Worm (Caenorhabditis elegans) whole organism, young adult: Measurements from ENCODE around the gene T28A11.2.

Experiments
- B0019.2 ChIP-seq: fragments of 200-800 bp; sonication (Bioruptor generic); conservative IDR thresholded peaks from 2 replicates; pipeline ENCODE4 v1.3.6; 2022; ENCODE audit warnings: missing genetic modification reagents, missing genetic modification characterization, missing compliant biosample characterization
- D2030.7 ChIP-seq: fragments of 200-800 bp; sonication (Bioruptor generic); IDR thresholded peaks from 2 replicates; pipeline ENCODE4 v1.3.6; 2022; ENCODE audit warnings: missing genetic modification reagents, missing genetic modification characterization, missing compliant biosample characterization
- F22D6.2 ChIP-seq: sonication (generic microtip); optimal IDR thresholded peaks from 2 replicates; lab custom pipeline; 2016; ENCODE audit warnings: mild to moderate bottlenecking, missing genetic modification characterization, missing compliant biosample characterization
- F33H1.4 ChIP-seq: fragments of 200-800 bp; sonication (Bioruptor generic); IDR thresholded peaks from 2 replicates; pipeline ENCODE4 v1.3.6; 2022; ENCODE audit warnings: missing genetic modification reagents, missing genetic modification characterization, missing compliant biosample characterization
- F39B2.1 ChIP-seq: fragments of 200-800 bp; sonication (Bioruptor generic); IDR thresholded peaks from 2 replicates; pipeline ENCODE4 v1.3.6; 2022; ENCODE audit warnings: missing genetic modification reagents, missing genetic modification characterization, missing compliant biosample characterization
- F49E8.2 ChIP-seq: sonication (generic microtip); optimal IDR thresholded peaks from 3 replicates; lab custom pipeline; 2017; ENCODE audit warnings: missing genetic modification characterization, mild to moderate bottlenecking, missing compliant biosample characterization, antibody characterized with exemption, moderate library complexity; ENCODE audit not compliant: insufficient read depth
- F57A8.1 ChIP-seq: fragments of 200-800 bp; sonication (Bioruptor generic); optimal IDR thresholded peaks from 2 replicates; lab custom pipeline; 2018; ENCODE audit warnings: mild to moderate bottlenecking, missing genetic modification characterization, moderate library complexity, missing compliant biosample characterization
- F57C9.4 ChIP-seq: sonication (generic microtip); optimal IDR thresholded peaks from 2 replicates; lab custom pipeline; 2017; ENCODE audit warnings: mild to moderate bottlenecking, missing genetic modification characterization, missing compliant biosample characterization
- K11D2.4 ChIP-seq: fragments of 200-800 bp; sonication (Bioruptor generic); IDR thresholded peaks from 2 replicates; pipeline ENCODE4 v1.3.6; 2022; ENCODE audit warnings: missing genetic modification reagents, missing genetic modification characterization, missing compliant biosample characterization
- Y53F4B.3 ChIP-seq: fragments of 200-800 bp; sonication (Bioruptor generic); IDR thresholded peaks from 2 replicates; pipeline ENCODE4 v1.3.6; 2022; ENCODE audit warnings: missing genetic modification reagents, missing genetic modification characterization, missing compliant biosample characterization
- Y79H2A.3 ChIP-seq: fragments of 200-800 bp; sonication (Bioruptor generic); conservative IDR thresholded peaks from 2 replicates; pipeline ENCODE4 v1.3.6; 2022; ENCODE audit warnings: missing genetic modification reagents, missing genetic modification characterization, missing compliant biosample characterization
- ZK185.1 ChIP-seq: sonication (generic microtip); optimal IDR thresholded peaks from 2 replicates; lab custom pipeline; 2016; ENCODE audit warnings: mild to moderate bottlenecking, missing genetic modification characterization, missing compliant biosample characterization; ENCODE audit not compliant: poor library complexity, severe bottlenecking
- attf-6 ChIP-seq: fragments of 200-800 bp; sonication (Bioruptor generic); IDR thresholded peaks from 2 replicates; pipeline ENCODE4 v1.3.6; 2022; ENCODE audit warnings: missing genetic modification reagents, missing genetic modification characterization, missing compliant biosample characterization
- ceh-100 ChIP-seq: fragments of 200-800 bp; sonication (Bioruptor generic); IDR thresholded peaks from 2 replicates; pipeline ENCODE4 v1.3.6; 2022; ENCODE audit warnings: missing genetic modification reagents, missing genetic modification characterization, missing compliant biosample characterization
- ceh-27 ChIP-seq: fragments of 200-800 bp; sonication (Bioruptor generic); optimal IDR thresholded peaks from 2 replicates; lab custom pipeline; 2018; ENCODE audit warnings: mild to moderate bottlenecking, missing genetic modification characterization, moderate library complexity, missing compliant biosample characterization
- ceh-58 ChIP-seq: fragments of 200-800 bp; sonication (Bioruptor generic); IDR thresholded peaks from 2 replicates; pipeline ENCODE4 v1.3.6; 2022; ENCODE audit warnings: missing genetic modification characterization, missing compliant biosample characterization
- chd-7 ChIP-seq: sonication (generic microtip); optimal IDR thresholded peaks from 2 replicates; lab custom pipeline; 2016; ENCODE audit warnings: mild to moderate bottlenecking, missing genetic modification characterization, moderate library complexity, missing compliant biosample characterization
- dpff-1 ChIP-seq: sonication (generic microtip); optimal IDR thresholded peaks from 2 replicates; lab custom pipeline; 2017; ENCODE audit warnings: mild to moderate bottlenecking, missing genetic modification characterization, missing compliant biosample characterization
- ekl-4 ChIP-seq: fragments of 200-800 bp; sonication (Bioruptor generic); IDR thresholded peaks from 2 replicates; pipeline ENCODE4 v1.3.6; 2022; ENCODE audit warnings: missing genetic modification reagents, missing genetic modification characterization, missing compliant biosample characterization
- ets-4 ChIP-seq: fragments of 200-800 bp; sonication (Bioruptor generic); optimal IDR thresholded peaks from 2 replicates; lab custom pipeline; 2018; ENCODE audit warnings: mild to moderate bottlenecking, missing genetic modification characterization, missing compliant biosample characterization
- fkh-3 ChIP-seq: sonication (generic microtip); optimal IDR thresholded peaks from 2 replicates; lab custom pipeline; 2016; ENCODE audit warnings: mild to moderate bottlenecking, missing genetic modification characterization, missing compliant biosample characterization
- hlh-12 ChIP-seq: sonication (generic microtip); optimal IDR thresholded peaks from 2 replicates; lab custom pipeline; 2016; ENCODE audit warnings: missing genetic modification characterization, missing compliant biosample characterization
- hmg-20 ChIP-seq: fragments of 200-800 bp; sonication (Bioruptor generic); IDR thresholded peaks from 2 replicates; pipeline ENCODE4 v1.3.6; 2022; ENCODE audit warnings: missing genetic modification reagents, missing genetic modification characterization, missing compliant biosample characterization
- hsf-1 ChIP-seq: fragments of 200-800 bp; sonication (Bioruptor generic); IDR thresholded peaks from 2 replicates; pipeline ENCODE4 v1.3.6; 2022; ENCODE audit warnings: missing genetic modification reagents, missing genetic modification characterization, missing compliant biosample characterization
- lag-1 ChIP-seq: fragments of 200-800 bp; sonication (Bioruptor generic); IDR thresholded peaks from 2 replicates; pipeline ENCODE4 v1.3.6; 2022; ENCODE audit warnings: missing genetic modification reagents, missing genetic modification characterization, missing compliant biosample characterization
- lsl-1 ChIP-seq: fragments of 200-800 bp; sonication (Bioruptor generic); optimal IDR thresholded peaks from 2 replicates; lab custom pipeline; 2018; ENCODE audit warnings: mild to moderate bottlenecking, missing genetic modification characterization, moderate library complexity, missing compliant biosample characterization
- madf-3 ChIP-seq: fragments of 200-800 bp; sonication (Bioruptor generic); IDR thresholded peaks from 2 replicates; pipeline ENCODE4 v1.3.6; 2022; ENCODE audit warnings: missing genetic modification reagents, missing genetic modification characterization, missing compliant biosample characterization
- madf-8 ChIP-seq: fragments of 200-800 bp; sonication (Bioruptor generic); conservative IDR thresholded peaks from 2 replicates; pipeline ENCODE4 v1.3.6; 2022; ENCODE audit warnings: missing genetic modification reagents, missing genetic modification characterization, missing compliant biosample characterization
- mcd-1 ChIP-seq: fragments of 200-800 bp; sonication (Bioruptor generic); IDR thresholded peaks from 2 replicates; pipeline ENCODE4 v1.3.6; 2022; ENCODE audit warnings: missing genetic modification reagents, missing genetic modification characterization, missing compliant biosample characterization
- nfyb-1 ChIP-seq: fragments of 200-800 bp; sonication (Bioruptor generic); IDR thresholded peaks from 2 replicates; pipeline ENCODE4 v1.3.6; 2022; ENCODE audit warnings: missing genetic modification reagents, missing genetic modification characterization, missing compliant biosample characterization
- nhr-27 ChIP-seq: fragments of 200-800 bp; sonication (Bioruptor generic); optimal IDR thresholded peaks from 2 replicates; lab custom pipeline; 2018; ENCODE audit warnings: mild to moderate bottlenecking, missing genetic modification characterization, moderate library complexity, missing compliant biosample characterization
- nhr-80 ChIP-seq: sonication (generic microtip); optimal IDR thresholded peaks from 2 replicates; lab custom pipeline; 2016; ENCODE audit warnings: missing genetic modification characterization, missing compliant biosample characterization
- pbrm-1 ChIP-seq: fragments of 200-800 bp; sonication (Bioruptor generic); IDR thresholded peaks from 2 replicates; pipeline ENCODE4 v1.3.6; 2022; ENCODE audit warnings: missing genetic modification reagents, missing genetic modification characterization, missing compliant biosample characterization
- rcor-1 ChIP-seq: fragments of 200-800 bp; sonication (Bioruptor generic); IDR thresholded peaks from 2 replicates; pipeline ENCODE4 v1.3.6; 2022; ENCODE audit warnings: missing genetic modification reagents, missing genetic modification characterization, missing compliant biosample characterization
- somi-1 ChIP-seq: fragments of 200-800 bp; sonication (Bioruptor generic); optimal IDR thresholded peaks from 2 replicates; lab custom pipeline; 2018; ENCODE audit warnings: mild to moderate bottlenecking, missing genetic modification characterization, missing compliant biosample characterization
- tbp1 ChIP-seq: fragments of 200-800 bp; sonication (Bioruptor generic); optimal IDR thresholded peaks from 2 replicates; lab custom pipeline; 2018; ENCODE audit warnings: mild to moderate bottlenecking, missing genetic modification characterization, missing compliant biosample characterization
- tbx-9 ChIP-seq: sonication (generic microtip); optimal IDR thresholded peaks from 2 replicates; lab custom pipeline; 2016; ENCODE audit warnings: borderline replicate concordance, missing genetic modification characterization, inconsistent platforms, missing compliant biosample characterization
- zim-3 ChIP-seq: sonication (generic microtip); optimal IDR thresholded peaks from 2 replicates; lab custom pipeline; 2017; ENCODE audit warnings: mild to moderate bottlenecking, missing genetic modification characterization, moderate library complexity, missing compliant biosample characterization
- ztf-26 ChIP-seq: sonication (generic microtip); optimal IDR thresholded peaks from 2 replicates; lab custom pipeline; 2017; ENCODE audit warnings: missing genetic modification characterization, missing compliant biosample characterization
- ztf-3 ChIP-seq: fragments of 200-800 bp; sonication (Bioruptor generic); optimal IDR thresholded peaks from 2 replicates; lab custom pipeline; 2018; ENCODE audit warnings: mild to moderate bottlenecking, missing genetic modification characterization, missing compliant biosample characterization

Gene T28A11.2

DNA sequence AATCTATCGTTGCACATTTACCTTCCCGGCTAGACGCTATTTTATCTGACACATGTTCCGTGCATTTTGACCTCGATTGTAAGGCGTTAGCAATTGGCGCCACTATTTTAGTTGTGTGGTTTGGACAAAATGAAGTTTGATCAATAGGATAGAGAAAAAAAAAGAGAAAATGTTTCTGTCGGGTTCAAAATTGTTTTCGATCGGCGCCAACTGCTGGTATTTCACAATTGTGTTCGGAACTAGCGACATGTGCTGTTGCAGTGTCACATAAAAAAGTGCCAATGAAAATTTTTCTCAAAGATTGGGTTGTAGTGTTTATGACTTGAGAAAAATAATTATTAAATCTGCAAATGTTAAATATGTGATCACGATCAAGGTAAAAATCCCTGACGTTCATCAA is 1.0 kb upstream of the T28A11.2 start:
- TF ChIP-seq nfyb-1 (GFP tag; lab: Robert Waterston, UW) (no peak), D2030.7 (GFP tag; lab: Robert Waterston, UW) (no peak), mcd-1 (GFP tag; lab: Robert Waterston, UW) (no peak), ceh-58 (GFP tag; lab: Robert Waterston, UW) (no peak), ztf-3 (no peak), ekl-4 (GFP tag; lab: Robert Waterston, UW) (no peak), nhr-27 (tag; lab: Kevin White, UChicago) (no peak), F39B2.1 (GFP tag; lab: Robert Waterston, UW) (no peak), K11D2.4 (GFP tag; lab: Robert Waterston, UW) (no peak), B0019.2 (GFP tag; lab: Robert Waterston, UW) (no peak), dpff-1 (tag; lab: Kevin White, UChicago) (no peak)
- TF ChIP-seq, all 124 proteins: peak for 0

- TF ChIP-seq rcor-1 (GFP tag; lab: Robert Waterston, UW), result no peak
- TF ChIP-seq madf-3 (GFP tag; lab: Robert Waterston, UW), result 0 out of 2 replicates have a peak, but pooled peaks have one; percentile 28
These were observed 1.3 kb downstream of the T28A11.2 start, which contains the start of gene T28A11.25 for ce11 chrV:3281523-3281922. TSS of gene T28A11.25 (plus strand) at chrV:3281823.

ce11 chrV:3282957-3283356 is 2.8 kb downstream of the T28A11.2 start, which contains the start of gene str-64:
TSS of gene str-64 (plus strand) at chrV:3283257.
- TF ChIP-seq somi-1, result no peak
- no peak for TF ChIP-seq lsl-1
- no peak for TF ChIP-seq F57A8.1
- TF ChIP-seq hlh-12, result no peak
- TF ChIP-seq ztf-26 (tag; lab: Kevin White, UChicago), result no peak
- TF ChIP-seq tbp1 (GFP tag; lab: Kevin White, UChicago), result no peak
- no peak for TF ChIP-seq fkh-3
- no peak for TF ChIP-seq ets-4 (GFP tag; lab: Kevin White, UChicago)
- TF ChIP-seq hsf-1, result no peak
- no peak for TF ChIP-seq F39B2.1 (GFP tag; lab: Robert Waterston, UW)
- no peak for TF ChIP-seq nhr-80
- no peak for TF ChIP-seq ekl-4 (GFP tag; lab: Robert Waterston, UW)
- no peak for TF ChIP-seq attf-6 (GFP tag; lab: Robert Waterston, UW)
- TF ChIP-seq ZK185.1 (tag; lab: Kevin White, UChicago), result no peak

DNA sequence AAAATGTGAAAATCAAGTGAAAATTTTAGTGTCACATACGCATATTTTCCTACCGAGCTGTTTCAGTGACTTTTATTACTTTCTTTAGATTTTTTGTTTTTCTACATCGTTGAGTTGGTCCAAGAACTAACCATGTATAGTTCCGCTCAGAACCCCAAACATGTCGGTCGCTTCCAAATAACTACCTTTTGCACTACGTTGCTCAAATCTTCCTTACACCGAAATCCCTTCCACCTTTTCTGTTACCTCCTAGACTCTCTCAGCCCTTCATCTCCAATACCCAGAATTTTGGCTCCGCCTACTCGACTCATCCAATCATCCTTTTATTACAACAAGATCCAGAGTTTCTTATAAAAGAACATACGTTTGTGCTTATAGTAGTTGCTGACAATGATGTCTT is 4.5 kb downstream of the T28A11.2 start, which contains the start of gene F35F10.5:
Gene F35F10.5, plus strand, starts transcription at position 301 of the 400 bp plus-strand sequence.
- no peak for TF ChIP-seq Y53F4B.3
- no peak for TF ChIP-seq F57C9.4 (tag; lab: Kevin White, UChicago)
- TF ChIP-seq madf-8 (GFP tag; lab: Robert Waterston, UW), result no peak
- TF ChIP-seq F22D6.2 (tag; lab: Kevin White, UChicago), result no peak
- TF ChIP-seq nhr-80, result no peak
- no peak for TF ChIP-seq hsf-1
- TF ChIP-seq ceh-27, result no peak
- no peak for TF ChIP-seq tbx-9 (tag; lab: Kevin White, UChicago)
- TF ChIP-seq F49E8.2 (tag; lab: Kevin White, UChicago), result no peak
- no peak for TF ChIP-seq ceh-100 (GFP tag; lab: Robert Waterston, UW)
- TF ChIP-seq lag-1 (GFP tag; lab: Robert Waterston, UW), result no peak
- TF ChIP-seq F33H1.4 (GFP tag; lab: Robert Waterston, UW), result no peak
- TF ChIP-seq hmg-20, result no peak
- TF ChIP-seq chd-7, result no peak
- no peak for TF ChIP-seq zim-3 (tag; lab: Kevin White, UChicago)
- no peak for TF ChIP-seq K11D2.4 (GFP tag; lab: Robert Waterston, UW)
- TF ChIP-seq pbrm-1 (GFP tag; lab: Robert Waterston, UW), result no peak
- TF ChIP-seq ztf-3, result no peak
- no peak for TF ChIP-seq Y79H2A.3
- TF ChIP-seq, all 124 proteins: peak for 0
